Worm (Caenorhabditis elegans): Measurements from ENCODE around the gene T10F2.2.

- TF ChIP-seq nhr-237 (tag; optimal IDR thresholded peaks at IDR 0.05), result no peak
- no peak for TF ChIP-seq nhr-6 (tag; optimal IDR thresholded peaks at IDR 0.05)
- no peak for TF ChIP-seq nhr-12 (tag; optimal IDR thresholded peaks at IDR 0.05)
- no peak for TF ChIP-seq R02D3.7 (tag; optimal IDR thresholded peaks at IDR 0.05)
Measured at ce11 chrIII:5143520-5143919, 21.6 kb downstream of the T10F2.2 start.

All from whole organism, L2 larva.